Worm (Caenorhabditis elegans): ENCODE measurements around the gene sri-43.

Gene sri-43

DNA sequence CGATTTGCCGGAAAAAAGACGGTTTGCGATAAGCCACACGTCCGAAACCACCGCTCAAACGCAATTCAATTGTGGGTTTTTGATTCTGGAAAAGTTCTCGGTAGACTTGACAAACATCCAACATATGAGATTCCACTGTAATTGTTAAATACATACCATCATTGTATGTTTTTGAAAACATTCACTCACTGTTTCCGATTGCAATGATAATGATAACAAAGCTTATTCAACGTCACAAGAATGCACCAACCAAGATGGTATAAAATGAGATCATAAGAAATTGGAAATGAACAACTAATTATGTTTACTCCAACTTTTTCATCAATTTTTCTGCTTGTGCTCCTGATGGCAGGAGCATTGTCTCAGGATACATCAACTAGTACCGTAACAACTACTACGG, 38.7 kb downstream of the sri-43 start, which contains the start of gene clec-122:
Gene clec-122, plus strand, starts transcription at position 301 of the 400 bp plus-strand sequence.
- TF ChIP-seq hlh-30 (tag; optimal IDR thresholded peaks at IDR 0.05; ENCODE audit: insufficient read depth): no peak
- no peak for TF ChIP-seq mec-3 (tag; optimal IDR thresholded peaks at IDR 0.05; ENCODE audit: borderline replicate concordance)
- TF ChIP-seq C38D4.7 (GFP tag; optimal IDR thresholded peaks at IDR 0.05): no peak
- TF ChIP-seq T23F11.4 (GFP tag; optimal IDR thresholded peaks at IDR 0.05): no peak
- no peak for TF ChIP-seq sdc-2 (tag; optimal IDR thresholded peaks at IDR 0.05)
- TF ChIP-seq ttx-3 (tag; optimal IDR thresholded peaks at IDR 0.05): no peak
- TF ChIP-seq hlh-6 (tag; optimal IDR thresholded peaks at IDR 0.05): no peak

DNA sequence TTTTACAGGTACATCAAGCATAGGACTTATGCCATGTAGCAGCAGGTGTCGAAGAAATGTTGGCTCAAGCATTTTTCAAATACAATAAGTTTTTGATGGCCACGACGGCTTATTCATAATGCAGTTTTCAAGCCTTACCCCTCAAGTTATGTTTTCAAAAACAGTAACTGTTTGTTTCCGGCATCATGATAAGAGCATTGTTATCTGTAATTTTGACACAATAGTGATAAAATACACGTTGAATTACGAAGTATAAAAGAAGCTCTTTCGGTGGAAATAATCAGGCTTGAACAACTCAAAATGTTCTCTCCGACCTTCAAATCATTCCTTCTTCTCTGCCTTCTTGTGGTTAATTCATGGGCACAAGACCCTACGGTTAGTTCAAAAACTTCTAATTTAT, 42.4 kb downstream of the sri-43 start, which contains the start of gene clec-121:
Gene clec-121, plus strand, starts transcription at position 301 of the 400 bp plus-strand sequence.
- TF ChIP-seq hlh-15 (tag; optimal IDR thresholded peaks at IDR 0.05) (no peak), ceh-22 (tag; optimal IDR thresholded peaks at IDR 0.05) (no peak), lim-6 (tag; optimal IDR thresholded peaks at IDR 0.05) (no peak), ceh-2 (tag; optimal IDR thresholded peaks at IDR 0.05) (no peak), pax-1 (tag; optimal IDR thresholded peaks at IDR 0.05) (no peak), eyg-1 (tag; optimal IDR thresholded peaks at IDR 0.05) (no peak), unc-86 (tag; optimal IDR thresholded peaks at IDR 0.05) (no peak), fkh-6 (tag; optimal IDR thresholded peaks at IDR 0.05) (no peak), zip-5 (tag; optimal IDR thresholded peaks at IDR 0.05) (no peak), pag-3 (tag; optimal IDR thresholded peaks at IDR 0.05; ENCODE audit: borderline replicate concordance) (no peak), ama-1 (optimal IDR thresholded peaks at IDR 0.05) (no peak), C38D4.7 (GFP tag; optimal IDR thresholded peaks at IDR 0.05) (no peak)

DNA sequence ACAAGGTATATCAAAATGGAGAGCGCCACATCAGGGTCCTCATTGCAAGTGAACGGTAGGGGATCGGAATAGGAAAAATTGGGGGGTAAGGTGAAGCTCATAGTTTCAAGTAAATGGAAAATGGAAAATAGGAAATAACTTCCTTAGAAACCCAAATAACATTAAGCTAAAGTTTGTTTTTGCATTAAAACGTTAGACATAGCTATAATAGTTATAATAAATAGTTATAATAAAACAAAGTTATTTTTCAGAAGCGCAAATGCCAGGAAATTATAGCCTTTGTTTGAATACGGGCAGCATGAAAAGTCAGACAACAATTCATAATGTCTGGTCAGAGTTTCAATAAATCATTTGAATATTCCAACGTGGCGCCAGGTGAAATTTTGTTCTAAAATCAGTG, 43.9 kb downstream of the sri-43 start, which contains the start of gene srg-24:
Gene srg-24, minus strand, starts transcription at position 101 of the 400 bp plus-strand sequence.
- TF ChIP-seq lim-6 (tag; optimal IDR thresholded peaks at IDR 0.05): no peak
- no peak for TF ChIP-seq tbx-2 (tag; optimal IDR thresholded peaks at IDR 0.05)
- no peak for TF ChIP-seq pat-9 (tag; optimal IDR thresholded peaks at IDR 0.05)
- no peak for TF ChIP-seq zip-5 (tag; optimal IDR thresholded peaks at IDR 0.05)
- no peak for TF ChIP-seq K09A11.1 (tag; optimal IDR thresholded peaks at IDR 0.05; ENCODE audit: insufficient read depth)
- TF ChIP-seq C08G9.2 (tag; optimal IDR thresholded peaks at IDR 0.05): no peak
- no peak for TF ChIP-seq pqm-1 (tag; optimal IDR thresholded peaks at IDR 0.05)
- TF ChIP-seq ceh-6 (GFP tag; optimal IDR thresholded peaks at IDR 0.05): no peak
- TF ChIP-seq syd-9 (tag; optimal IDR thresholded peaks at IDR 0.05): no peak

DNA sequence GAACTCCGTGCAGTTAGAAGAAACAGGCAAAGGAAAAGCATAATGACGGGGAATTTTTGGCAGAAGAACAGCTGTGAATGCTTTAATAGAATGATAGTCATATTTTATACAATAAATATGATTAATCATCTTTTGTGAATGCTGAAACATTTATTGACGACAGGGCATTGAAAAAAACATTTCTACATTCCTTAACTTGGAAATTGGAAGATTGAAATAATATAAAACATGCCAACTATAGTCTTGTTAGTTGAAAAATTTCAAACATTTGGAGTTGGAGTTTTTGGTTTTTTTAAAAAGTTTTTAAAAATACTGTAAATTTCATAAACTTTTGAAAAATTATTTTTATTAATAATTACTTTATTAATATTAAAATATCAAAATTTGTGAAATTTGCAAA, 47.6 kb downstream of the sri-43 start, which contains the start of gene Y25C1A.14:
Gene Y25C1A.14, minus strand, starts transcription at position 101 of the 400 bp plus-strand sequence.
- TF ChIP-seq sox-2 (GFP tag; IDR thresholded peaks at IDR 0.05): no peak
- no peak for TF ChIP-seq ceh-19 (GFP tag; optimal IDR thresholded peaks at IDR 0.05)
- no peak for TF ChIP-seq ceh-31 (tag; optimal IDR thresholded peaks at IDR 0.05)
- TF ChIP-seq ceh-14 (tag; optimal IDR thresholded peaks at IDR 0.05): no peak
- no peak for TF ChIP-seq hlh-13 (GFP tag; optimal IDR thresholded peaks at IDR 0.05)
- TF ChIP-seq lim-6 (tag; optimal IDR thresholded peaks at IDR 0.05): no peak
- TF ChIP-seq mec-3 (tag; optimal IDR thresholded peaks at IDR 0.05; ENCODE audit: borderline replicate concordance): no peak
- no peak for TF ChIP-seq fkh-10 (GFP tag; optimal IDR thresholded peaks at IDR 0.05)
- TF ChIP-seq ztf-16 (tag; optimal IDR thresholded peaks at IDR 0.05): no peak
- TF ChIP-seq hlh-8 (tag; optimal IDR thresholded peaks at IDR 0.05): no peak
- no peak for TF ChIP-seq unc-55 (GFP tag; optimal IDR thresholded peaks at IDR 0.05)
- TF ChIP-seq unc-86 (tag; optimal IDR thresholded peaks at IDR 0.05): no peak
- no peak for TF ChIP-seq sox-4 (tag; optimal IDR thresholded peaks at IDR 0.05)
- TF ChIP-seq tbx-7 (tag; optimal IDR thresholded peaks at IDR 0.05): no peak
- TF ChIP-seq hlh-30 (tag; optimal IDR thresholded peaks at IDR 0.05; ENCODE audit: insufficient read depth): no peak
- no peak for TF ChIP-seq fkh-6 (tag; optimal IDR thresholded peaks at IDR 0.05)
- no peak for TF ChIP-seq pros-1 (tag; optimal IDR thresholded peaks at IDR 0.05)
- TF ChIP-seq elt-4 (tag; optimal IDR thresholded peaks at IDR 0.05): no peak
- TF ChIP-seq gmeb-2 (tag; optimal IDR thresholded peaks at IDR 0.05): no peak
- no peak for TF ChIP-seq pqm-1 (tag; optimal IDR thresholded peaks at IDR 0.05)
